Worm (Caenorhabditis elegans): ENCODE measurements around the gene F35E8.1.

F35E8.1 gene

DNA sequence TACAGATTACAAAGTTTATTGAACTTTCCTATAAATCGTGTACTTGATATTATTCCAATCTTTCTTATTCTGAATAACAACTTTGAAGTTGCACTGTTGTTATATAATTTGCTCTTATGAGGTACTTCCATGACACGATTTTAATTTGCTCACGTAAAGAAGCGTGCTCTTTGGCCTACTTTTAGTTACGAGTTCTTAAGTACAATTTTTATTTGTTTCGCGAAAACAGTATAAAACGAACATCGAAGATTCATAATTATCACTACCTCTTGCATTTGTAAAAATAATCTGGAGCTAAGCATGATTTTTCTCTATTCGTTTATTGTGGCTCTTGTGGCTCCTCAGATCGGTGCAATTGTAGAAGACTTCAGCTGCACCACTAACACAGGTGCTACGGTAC lies 8.3 kb upstream of the F35E8.1 start, which contains the start of gene F35E8.7:
F35E8.7 (plus strand) TSS at position 301 of the 400 bp plus-strand sequence.
- no peak for TF ChIP-seq unc-62 (GFP tag; optimal IDR thresholded peaks at IDR 0.05)

DNA sequence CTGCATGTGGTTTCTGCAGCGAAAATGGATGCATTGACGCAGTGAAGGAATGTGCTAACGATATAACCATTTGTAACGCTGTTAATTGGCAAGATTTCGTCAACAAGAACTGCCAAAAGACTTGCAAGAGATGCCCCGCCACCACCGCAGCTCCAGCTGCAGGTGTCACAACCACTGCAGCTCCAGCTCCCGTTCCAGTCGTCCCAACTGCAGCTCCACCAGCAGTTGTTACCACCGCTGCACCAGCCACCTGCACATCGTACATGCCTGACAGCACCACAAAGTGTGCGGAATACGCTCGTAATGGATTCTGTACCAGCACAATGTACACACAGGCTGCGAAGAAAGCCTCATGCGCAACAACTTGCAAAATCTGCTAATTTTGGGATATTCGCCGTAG lies 7.2 kb upstream of the F35E8.1 start:
- TF ChIP-seq unc-62 (GFP tag; optimal IDR thresholded peaks at IDR 0.05), result no peak

DNA sequence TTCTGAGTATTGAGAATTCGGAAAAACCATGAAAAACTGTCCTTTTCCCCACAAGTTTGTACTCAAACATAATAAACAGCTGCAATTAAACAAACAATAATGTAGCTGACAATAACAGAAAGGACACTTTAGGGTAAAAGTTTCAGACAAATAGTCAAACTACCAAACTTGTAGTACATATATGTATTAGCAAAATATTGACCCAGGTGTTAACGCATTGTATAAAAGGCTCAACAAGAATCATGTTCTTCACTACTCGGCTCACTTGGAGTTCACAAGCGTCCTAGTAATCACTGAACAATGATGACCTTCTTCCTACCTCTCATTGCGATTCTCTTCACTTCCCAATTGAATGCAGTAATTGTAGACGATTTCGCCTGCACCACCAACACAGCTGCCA lies 6.4 kb upstream of the F35E8.1 start, which contains the start of gene F35E8.6:
F35E8.6 (plus strand) TSS at position 301 of the 400 bp plus-strand sequence.
- no peak for TF ChIP-seq unc-62 (GFP tag; optimal IDR thresholded peaks at IDR 0.05)

ce11 chrV:15900564-15900963 lies 4.9 kb downstream of the F35E8.1 start:
- no peak for TF ChIP-seq unc-62 (GFP tag; optimal IDR thresholded peaks at IDR 0.05)

DNA sequence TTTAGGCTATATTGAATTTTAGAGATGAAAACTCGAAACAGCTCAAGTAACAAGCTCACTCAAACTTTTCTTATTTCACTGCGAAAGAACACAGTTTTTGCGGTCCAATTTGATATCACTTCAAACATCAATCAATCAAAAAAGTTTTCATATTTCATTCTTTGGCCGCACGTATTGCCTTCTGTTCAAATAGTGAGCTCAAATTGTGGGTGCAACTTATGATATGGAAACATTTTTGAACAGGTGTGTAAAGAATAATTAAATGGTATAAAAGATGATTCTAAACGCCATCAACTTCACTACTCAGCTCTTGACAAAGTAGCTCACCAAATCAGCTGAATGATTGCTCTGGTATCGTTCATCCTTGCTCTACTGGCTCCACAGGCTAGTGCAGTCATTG lies 5.7 kb downstream of the F35E8.1 start, which contains the start of gene T06C12.14:
T06C12.14 (plus strand) TSS at position 301 of the 400 bp plus-strand sequence.
- no peak for TF ChIP-seq unc-62 (GFP tag; optimal IDR thresholded peaks at IDR 0.05)

- TF ChIP-seq unc-62 (GFP tag; optimal IDR thresholded peaks at IDR 0.05), result no peak
These were observed 7.7 kb downstream of the F35E8.1 start, which contains the start of gene str-60 for ce11 chrV:15897696-15898095. TSS of gene str-60 (plus strand) at chrV:15897996.

- no peak for TF ChIP-seq unc-62 (GFP tag; optimal IDR thresholded peaks at IDR 0.05)
These were observed 8.8 kb downstream of the F35E8.1 start, which contains the start of gene nhr-213 for ce11 chrV:15896671-15897070. TSS of gene nhr-213 (minus strand) at chrV:15896771.

DNA sequence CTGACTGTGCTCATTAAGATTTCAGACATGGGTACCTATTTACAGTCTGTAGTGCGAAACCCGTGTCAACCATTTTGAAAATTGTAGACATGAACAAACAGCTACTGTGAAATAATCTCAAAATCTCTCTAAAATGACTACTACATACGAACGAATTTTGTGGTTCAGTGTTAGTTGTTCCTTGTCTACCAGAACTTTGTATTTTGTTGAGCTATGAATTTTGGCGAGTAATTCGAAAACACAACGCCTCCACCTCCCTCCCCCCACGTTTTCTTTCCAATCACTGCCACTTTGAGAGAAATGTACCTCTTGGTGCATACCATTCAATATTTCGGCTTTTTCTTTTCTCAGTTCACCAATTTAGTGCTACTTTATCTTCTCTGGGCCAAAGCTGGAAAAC lies 12.7 kb downstream of the F35E8.1 start, which contains the start of gene T06C12.11:
T06C12.11 (plus strand) TSS at position 301 of the 400 bp plus-strand sequence.
- no peak for TF ChIP-seq unc-62 (GFP tag; optimal IDR thresholded peaks at IDR 0.05)

DNA sequence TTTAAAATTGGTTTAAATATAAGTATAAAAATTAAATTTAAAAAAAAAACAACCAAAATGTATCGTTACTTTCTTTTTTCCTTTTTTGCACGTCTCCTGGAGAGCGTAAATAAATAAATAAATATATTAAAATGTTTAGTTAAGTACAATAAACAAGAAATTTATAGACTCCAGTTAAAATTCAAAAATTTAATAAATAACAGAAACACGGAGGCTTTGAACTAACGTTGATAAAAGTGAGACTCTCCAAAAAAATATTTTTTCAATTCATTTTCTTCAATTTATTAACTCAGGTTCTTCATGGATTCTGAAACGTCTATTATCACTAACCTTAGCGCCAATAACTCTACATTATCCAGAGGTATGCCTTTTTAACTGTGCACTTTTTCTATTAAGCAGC lies 13.7 kb downstream of the F35E8.1 start, which contains the start of gene T06C12.12:
T06C12.12 (plus strand) TSS at position 301 of the 400 bp plus-strand sequence.
- TF ChIP-seq unc-62 (GFP tag; optimal IDR thresholded peaks at IDR 0.05), result no peak

ce11 chrV:15891279-15891678 lies 14.2 kb downstream of the F35E8.1 start:
- no peak for TF ChIP-seq unc-62 (GFP tag; optimal IDR thresholded peaks at IDR 0.05)

ce11 chrV:15890115-15890514 lies 15.3 kb downstream of the F35E8.1 start:
- no peak for TF ChIP-seq unc-62 (GFP tag; optimal IDR thresholded peaks at IDR 0.05)

- TF ChIP-seq unc-62 (GFP tag; optimal IDR thresholded peaks at IDR 0.05), result no peak
These were observed 16.7 kb downstream of the F35E8.1 start, which contains the start of gene cgt-1 for ce11 chrV:15888751-15889150. TSS of gene cgt-1 (minus strand) at chrV:15888851.

DNA sequence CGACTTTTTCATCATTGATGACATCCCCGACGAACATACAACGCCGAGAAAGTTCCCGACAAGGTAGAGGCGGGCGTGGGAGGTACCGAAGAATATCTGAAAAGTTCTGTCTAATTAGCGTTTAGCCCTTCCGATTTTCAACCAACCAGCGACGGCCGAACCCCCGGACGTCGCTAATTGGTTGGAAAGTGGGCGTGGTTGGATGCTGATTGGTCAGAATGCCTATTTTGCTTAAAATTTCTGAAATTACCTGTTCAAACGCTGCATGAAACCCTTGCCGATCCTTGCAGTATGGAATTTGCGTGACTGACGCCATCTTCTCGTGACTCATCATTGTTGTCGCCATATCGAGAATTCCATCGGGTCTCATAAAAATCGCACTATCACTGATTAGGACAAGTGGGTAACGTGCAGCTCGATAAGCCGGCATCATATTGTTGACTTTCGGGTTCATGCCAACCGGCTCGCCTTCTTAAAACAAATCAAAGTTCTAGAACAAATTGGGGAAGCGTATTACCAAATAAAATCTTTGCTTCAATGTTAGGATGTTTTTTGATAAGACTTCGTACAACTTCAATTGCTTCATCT lies 17.6 kb downstream of the F35E8.1 start:
- no peak for TF ChIP-seq unc-62 (GFP tag; optimal IDR thresholded peaks at IDR 0.05)

DNA sequence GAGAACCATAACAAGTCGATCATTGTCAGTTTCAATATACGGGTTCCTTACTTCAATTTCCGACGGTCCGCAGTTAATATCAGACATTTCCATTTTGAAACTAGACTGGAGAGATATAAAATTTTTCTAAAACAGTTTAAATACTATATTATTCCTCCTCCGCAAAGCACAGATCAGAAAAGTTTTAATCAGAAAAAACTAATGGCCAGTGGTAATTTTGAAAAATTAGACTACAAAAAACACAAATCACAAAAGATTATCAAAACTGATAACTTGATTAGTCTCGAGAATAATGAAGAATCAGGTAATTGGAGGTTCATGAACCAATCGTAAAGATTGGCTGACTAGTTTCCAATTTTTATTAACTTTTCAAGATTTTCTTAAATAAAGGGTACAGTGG lies 19.5 kb downstream of the F35E8.1 start, which contains the start of gene T06C12.9:
T06C12.9 (minus strand) TSS at position 101 of the 400 bp plus-strand sequence.
- TF ChIP-seq unc-62 (GFP tag; optimal IDR thresholded peaks at IDR 0.05), result no peak

ce11 chrV:15884698-15885097 lies 20.7 kb downstream of the F35E8.1 start, which contains the start of gene oac-42:
TSS of gene oac-42 (minus strand) at chrV:15884798.
- TF ChIP-seq unc-62 (GFP tag; optimal IDR thresholded peaks at IDR 0.05), result no peak

DNA sequence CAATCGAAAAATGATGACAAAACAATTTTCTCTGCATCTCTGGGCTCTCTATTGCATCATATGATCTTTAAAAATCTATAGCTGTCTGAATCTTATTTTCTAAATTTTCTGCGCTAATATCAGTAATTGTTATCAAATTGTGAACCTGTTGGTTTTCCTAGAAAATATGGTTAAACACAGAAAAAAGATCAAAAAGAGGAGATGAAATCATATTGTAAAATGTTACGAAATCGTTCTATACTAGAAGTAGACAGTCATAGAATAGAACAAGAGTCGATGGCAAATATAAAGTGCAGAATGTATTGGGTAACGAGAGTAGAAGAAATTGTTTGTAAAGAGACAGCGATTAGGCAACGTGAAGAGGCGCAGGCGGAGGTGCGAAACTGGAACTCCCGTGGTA lies 24.7 kb downstream of the F35E8.1 start:
- no peak for TF ChIP-seq unc-62 (GFP tag; optimal IDR thresholded peaks at IDR 0.05)

DNA sequence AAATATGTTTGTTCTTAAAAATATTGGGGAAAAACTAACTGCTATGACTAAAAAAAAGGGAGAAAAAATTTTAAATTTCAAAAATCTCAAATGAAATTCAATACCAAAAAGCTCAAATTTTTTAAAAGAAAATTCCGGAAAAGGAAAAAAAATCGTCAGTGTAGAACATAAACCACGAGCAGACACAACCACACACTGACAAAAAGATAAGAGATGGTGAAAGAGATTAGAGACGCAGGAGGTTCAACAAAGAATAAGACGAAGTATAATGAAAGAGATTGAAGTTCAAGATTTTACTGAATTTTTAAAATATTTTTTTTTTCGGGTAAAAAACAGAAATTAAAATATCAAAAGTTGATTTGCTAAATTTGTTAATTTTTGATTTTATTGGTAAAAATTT lies 25.4 kb downstream of the F35E8.1 start:
- TF ChIP-seq unc-62 (GFP tag; optimal IDR thresholded peaks at IDR 0.05), result no peak

Data from whole organism, dauer.